Fruit fly (Drosophila melanogaster): Measurements from ENCODE around the gene CG6885.

Gene CG6885

DNA sequence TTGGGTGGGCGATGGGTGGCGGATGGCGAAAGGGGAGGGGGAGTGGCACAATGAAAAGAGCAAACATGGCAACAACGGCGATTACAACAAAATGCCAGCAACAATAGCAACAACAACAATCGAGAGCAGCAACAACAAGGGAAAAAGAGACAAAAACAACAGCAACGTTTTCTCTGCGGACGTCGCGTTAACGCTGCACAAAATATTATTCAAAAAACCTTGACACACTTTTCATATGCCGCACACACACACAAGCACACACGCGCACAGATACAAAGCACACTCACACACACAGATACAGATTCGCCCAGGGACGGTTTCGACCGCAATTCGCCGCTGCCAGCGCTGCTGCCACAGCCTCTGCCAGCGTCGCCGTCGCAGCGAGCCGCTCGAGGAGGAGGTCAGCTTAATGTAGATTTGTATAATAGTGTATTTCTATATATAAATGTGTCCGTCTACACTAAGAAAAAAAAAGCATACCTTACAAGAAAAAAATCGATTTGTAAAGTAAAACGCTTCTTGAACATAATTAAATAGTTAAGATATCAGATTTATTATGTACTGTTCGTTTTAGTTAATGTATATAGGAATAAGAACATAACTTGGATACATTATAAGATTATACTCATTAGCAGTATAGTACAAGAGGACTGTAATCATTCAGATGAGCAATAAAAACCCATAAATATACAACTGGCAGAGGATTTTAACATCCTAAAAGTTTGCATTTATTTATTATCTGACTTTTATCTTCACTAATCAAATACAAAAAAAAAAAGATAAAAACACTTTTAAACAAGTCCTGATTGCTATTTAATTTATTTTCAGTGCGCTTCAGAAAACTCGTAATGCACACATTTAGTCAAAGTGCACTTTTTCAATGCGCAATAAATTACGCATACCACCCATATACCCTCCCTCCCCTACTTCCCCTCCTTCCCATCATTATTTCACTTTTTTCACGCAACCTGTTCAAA lies 37.7 kb downstream of the CG6885 start (continued):
- peak; percentile 53 for TF ChIP-seq E2f1 (GFP tag; IDR thresholded peaks at IDR 0.05)
- peak; percentile 61 for TF ChIP-seq az2 (GFP tag; optimal IDR thresholded peaks at IDR 0.05)
- TF ChIP-seq CG15269 (tag; optimal IDR thresholded peaks at IDR 0.05): peak; percentile 86
- TF ChIP-seq CG12744 (GFP tag; optimal IDR thresholded peaks at IDR 0.05): no peak
- no peak for TF ChIP-seq Dp (GFP tag; optimal IDR thresholded peaks at IDR 0.05)
- peak; percentile 6 for TF ChIP-seq Med (GFP tag)
- peak; percentile 67 for TF ChIP-seq row (GFP tag; IDR thresholded peaks at IDR 0.05)
- 0 out of 2 replicates have a peak, but pooled peaks have one; percentile 33 for TF ChIP-seq CG10321 (GFP tag; IDR thresholded peaks at IDR 0.05)
- TF ChIP-seq CG4820 (GFP tag; optimal IDR thresholded peaks at IDR 0.05): peak; percentile 23
- TF ChIP-seq CG8089 (GFP tag; optimal IDR thresholded peaks at IDR 0.05): no peak
- peak; percentile 31 for TF ChIP-seq Hsf (GFP tag; optimal IDR thresholded peaks at IDR 0.05)
- TF ChIP-seq Mrtf (GFP tag; IDR thresholded peaks at IDR 0.05): 0 out of 3 replicates have a peak, but pooled peaks have one; percentile 34
- TF ChIP-seq bab2 (GFP tag; optimal IDR thresholded peaks at IDR 0.05): peak; percentile 39
- peak; percentile 77 for TF ChIP-seq gem (tag; optimal IDR thresholded peaks at IDR 0.05)
- peak; percentile 53 for TF ChIP-seq CG10366 (GFP tag; IDR thresholded peaks at IDR 0.05)
- no peak for TF ChIP-seq CG33557 (GFP tag; optimal IDR thresholded peaks at IDR 0.05)
- TF ChIP-seq CG9215 (GFP tag; IDR thresholded peaks at IDR 0.05): no peak
- peak; percentile 54 for TF ChIP-seq CG6765 (GFP tag; optimal IDR thresholded peaks at IDR 0.05)
- TF ChIP-seq CG11456 (GFP tag; IDR thresholded peaks at IDR 0.05): no peak
- peak; percentile 58; the same call in 1 of the 2 replicates for TF ChIP-seq Atf6 (GFP tag; IDR thresholded peaks at IDR 0.05)
- peak; percentile 87 for TF ChIP-seq Oli (tag; optimal IDR thresholded peaks at IDR 0.05)
- peak; percentile 66; the same call in 1 of the 2 replicates for TF ChIP-seq CG6689 (GFP tag; IDR thresholded peaks at IDR 0.05)
- TF ChIP-seq CG18599 (GFP tag; optimal IDR thresholded peaks at IDR 0.05): peak; percentile 39
- no peak for TF ChIP-seq Sry-β (GFP tag; optimal IDR thresholded peaks at IDR 0.05)
- peak; percentile 57; the same call in 2 of the 3 replicates for TF ChIP-seq CG34422 (GFP tag; IDR thresholded peaks at IDR 0.05)
- TF ChIP-seq run (tag; optimal IDR thresholded peaks at IDR 0.05): peak; percentile 51
- TF ChIP-seq br (optimal IDR thresholded peaks at IDR 0.05): no peak
- TF ChIP-seq CG31441 (GFP tag; IDR thresholded peaks at IDR 0.05): peak; percentile 51; the same call in 1 of the 2 replicates
- TF ChIP-seq NK7.1 (GFP tag; optimal IDR thresholded peaks at IDR 0.05): peak; percentile 1
- peak; percentile 82 for TF ChIP-seq CG2678 (tag; optimal IDR thresholded peaks at IDR 0.05)
- TF ChIP-seq Antp (GFP tag; optimal IDR thresholded peaks at IDR 0.05): no peak
- no peak for TF ChIP-seq CG11085 (GFP tag; IDR thresholded peaks at IDR 0.05)
- no peak for TF ChIP-seq vnd (GFP tag; IDR thresholded peaks at IDR 0.05; ENCODE audit: partially characterized antibody)
- no peak for TF ChIP-seq pho (GFP tag; optimal IDR thresholded peaks at IDR 0.05)
- no peak for TF ChIP-seq trem (tag; optimal IDR thresholded peaks at IDR 0.05)
- peak; percentile 33 for TF ChIP-seq Camta (GFP tag; optimal IDR thresholded peaks at IDR 0.05)
- TF ChIP-seq maf-S (GFP tag; optimal IDR thresholded peaks at IDR 0.05): no peak
- peak; percentile 10 for TF ChIP-seq salm (tag; optimal IDR thresholded peaks at IDR 0.05)
- peak; percentile 85 for TF ChIP-seq CG11504 (tag; optimal IDR thresholded peaks at IDR 0.05)
- peak; percentile 4 for TF ChIP-seq CG15011 (GFP tag; optimal IDR thresholded peaks at IDR 0.05)
- peak; percentile 52 for TF ChIP-seq nerfin-1 (tag; optimal IDR thresholded peaks at IDR 0.05)
- TF ChIP-seq mam (GFP tag; optimal IDR thresholded peaks at IDR 0.05): peak; percentile 1
- peak; percentile 73 for TF ChIP-seq dysf (GFP tag; IDR thresholded peaks at IDR 0.05)
- TF ChIP-seq CG1602 (GFP tag; optimal IDR thresholded peaks at IDR 0.05): peak; percentile 3
- TF ChIP-seq crc (GFP tag; optimal IDR thresholded peaks at IDR 0.05): no peak
- peak; percentile 40 for TF ChIP-seq CG14441 (GFP tag; IDR thresholded peaks at IDR 0.05)
- TF ChIP-seq CG11696 (GFP tag; IDR thresholded peaks at IDR 0.05): no peak; the same call in 1 of the 2 replicates
- TF ChIP-seq Eip74EF (GFP tag; optimal IDR thresholded peaks at IDR 0.05): peak in 1 of 2 experiments; percentile 64
- TF ChIP-seq CG31224 (GFP tag; IDR thresholded peaks at IDR 0.05): no peak

Data from whole organism, embryonic.